Worm (Caenorhabditis elegans) whole organism, L4 larva: Measurements from ENCODE around the gene F16F9.4.

Experiments
- F37D6.2 ChIP-seq: sonication (generic microtip); optimal IDR thresholded peaks from 2 replicates; lab custom pipeline; 2016; ENCODE audit warnings: mild to moderate bottlenecking, missing genetic modification characterization, missing compliant biosample characterization
- R02D3.7 ChIP-seq: fragments of 150-350 bp; sonication (generic microtip); optimal IDR thresholded peaks from 3 replicates; lab custom pipeline; 2014; ENCODE audit warnings: missing biosample characterization, missing genetic modification characterization
- ama-1 ChIP-seq: fragments of 150-350 bp; optimal IDR thresholded peaks from 2 replicates; lab custom pipeline; 2014; ENCODE audit warnings: inconsistent platforms, mixed read lengths
- ceh-82 ChIP-seq: sonication (generic microtip); optimal IDR thresholded peaks from 2 replicates; lab custom pipeline; 2017; ENCODE audit warnings: missing biosample characterization, missing genetic modification characterization
- ctbp-1 ChIP-seq: fragments of 200-800 bp; sonication (Bioruptor generic); IDR thresholded peaks from 2 replicates; pipeline ENCODE4 v1.3.6; 2022; ENCODE audit warnings: missing genetic modification reagents, missing genetic modification characterization, missing compliant biosample characterization
- fos-1 ChIP-seq: fragments of 150-350 bp; optimal IDR thresholded peaks from 2 replicates; lab custom pipeline; 2014; ENCODE audit warnings: missing biosample characterization, missing genetic modification characterization
- lim-7 ChIP-seq: fragments of 200-800 bp; sonication (Bioruptor generic); IDR thresholded peaks from 2 replicates; pipeline ENCODE4 v1.3.6; 2022; ENCODE audit warnings: missing genetic modification characterization, missing compliant biosample characterization
- nhr-28 ChIP-seq: fragments of 150-350 bp; optimal IDR thresholded peaks from 2 replicates; lab custom pipeline; 2014; ENCODE audit warnings: missing biosample characterization, missing genetic modification characterization
- nhr-6 ChIP-seq: fragments of 150-350 bp; optimal IDR thresholded peaks from 2 replicates; lab custom pipeline; 2014; ENCODE audit warnings: missing biosample characterization, missing genetic modification characterization
- pha-4 ChIP-seq, 2 experiments: fragments of 150-350 bp in 1 of 2; fragments of 200-800 bp in 1 of 2; sonication (Bioruptor generic) in 1 of 2; IDR thresholded peaks in 1 of 2; optimal IDR thresholded peaks in 1 of 2; 2 replicates each; pipeline versions ENCODE4 v1.3.6 to Lab custom; 2014 to 2022; ENCODE audit warnings: missing genetic modification characterization in 2 of 2, missing genetic modification reagents in 2 of 2, missing biosample characterization in 1 of 2, missing compliant biosample characterization in 1 of 2
- tag-97 ChIP-seq: fragments of 200-800 bp; sonication (Bioruptor generic); IDR thresholded peaks from 2 replicates; pipeline ENCODE4 v1.3.6; 2022; ENCODE audit warnings: missing genetic modification characterization, missing compliant biosample characterization
- zip-2 ChIP-seq: fragments of 150-350 bp; optimal IDR thresholded peaks from 2 replicates; lab custom pipeline; 2014; ENCODE audit warnings: missing biosample characterization, missing genetic modification characterization
- ztf-11 ChIP-seq: fragments of 150-350 bp; optimal IDR thresholded peaks from 2 replicates; lab custom pipeline; 2014; ENCODE audit warnings: missing biosample characterization, missing genetic modification characterization

DNA sequence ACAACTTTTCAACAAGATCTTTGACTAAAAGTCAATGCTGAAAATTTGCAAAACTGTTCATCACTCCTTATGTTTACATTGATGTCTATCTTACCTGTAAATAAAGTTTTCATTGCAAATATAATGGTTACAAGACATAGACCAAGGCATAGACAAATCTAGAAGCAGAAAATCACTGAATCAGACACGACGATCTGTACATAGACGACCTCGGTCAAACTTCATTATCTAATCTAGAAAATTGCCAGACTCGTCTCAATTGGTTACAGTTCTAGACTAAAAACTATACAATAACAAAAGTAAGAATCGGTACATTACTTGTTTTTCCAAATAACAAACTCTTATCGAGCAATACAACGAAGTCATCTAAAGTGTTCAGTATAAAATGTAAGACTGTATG, 37.8 kb upstream of the F16F9.4 start, which contains the start of gene grd-4:
- TF ChIP-seq nhr-28 = no peak
- no peak for TF ChIP-seq ztf-11 (tag; lab: Kevin White, UChicago)
- no peak for TF ChIP-seq lim-7 (GFP tag; lab: Robert Waterston, UW)
- TF ChIP-seq R02D3.7 (tag; lab: Kevin White, UChicago) = no peak
- TF ChIP-seq ceh-82 = no peak
- no peak for TF ChIP-seq ama-1 (lab: Kevin White, UChicago)
- no peak for TF ChIP-seq nhr-6 (tag; lab: Kevin White, UChicago)
- no peak for TF ChIP-seq F37D6.2 (tag; lab: Kevin White, UChicago)
- no peak for TF ChIP-seq zip-2 (tag; lab: Kevin White, UChicago)
- TF ChIP-seq ctbp-1 = no peak
- no peak for TF ChIP-seq pha-4 (GFP tag; IDR thresholded peaks at IDR 0.05; lab: Robert Waterston, UW)
- no peak for TF ChIP-seq pha-4 (tag; optimal IDR thresholded peaks at IDR 0.05; lab: Kevin White, UChicago)
- no peak for TF ChIP-seq fos-1 (tag; lab: Kevin White, UChicago)
- no peak for TF ChIP-seq tag-97 (GFP tag; lab: Robert Waterston, UW)
